Fruit fly (Drosophila melanogaster) Kc167 (cell line): ENCODE measurements around the gene CG14857.

ENCODE experiments used
- Myc ChIP-seq: fragments of >200 bp; optimal IDR thresholded peaks from 2 replicates; lab custom pipeline; 2017; ENCODE audit warnings: missing external identifiers
- h ChIP-seq: fragments of >200 bp; optimal IDR thresholded peaks from 3 replicates; lab custom pipeline; 2018; ENCODE audit warnings: missing external identifiers
- insv ChIP-seq: fragments of >200 bp; optimal IDR thresholded peaks from 3 replicates; lab custom pipeline; 2018; ENCODE audit warnings: missing external identifiers
- psq ChIP-seq: fragments of >200 bp; optimal IDR thresholded peaks from 2 replicates; lab custom pipeline; 2017; ENCODE audit warnings: missing external identifiers
- ttk ChIP-seq: sonication (Bioruptor generic); optimal IDR thresholded peaks from 2 replicates; lab custom pipeline; 2017; ENCODE audit warnings: missing external identifiers

DNA sequence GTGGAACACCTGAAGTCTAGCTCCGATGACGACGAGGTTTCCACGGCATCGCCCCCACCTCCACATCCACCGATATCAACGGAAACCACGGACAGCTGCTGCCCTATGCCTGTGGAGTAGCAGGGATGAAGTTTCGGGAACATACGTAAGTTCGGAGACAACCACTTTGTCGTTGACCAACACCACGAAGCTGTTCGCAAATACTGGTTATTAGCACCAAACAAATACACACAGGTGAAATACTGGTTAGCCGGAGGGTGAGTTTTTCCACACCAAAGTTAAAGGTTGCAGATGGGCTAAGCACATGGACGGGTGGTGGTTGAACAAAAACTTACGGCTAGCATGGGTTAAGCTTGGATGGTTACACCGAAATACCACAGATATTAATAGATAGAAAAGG is 19.6 kb downstream of the CG14857 start:
- TF ChIP-seq insv (lab: Kevin White, UChicago) (no peak), h (no peak), Myc (lab: Kevin White, UChicago) (no peak), ttk (lab: Kevin White, UChicago) (no peak), psq (lab: Kevin White, UChicago) (no peak)
